Fruit fly (Drosophila melanogaster) whole organism: ENCODE measurements around the gene Cftr.

ENCODE experiments used
- CG8478 ChIP-seq: fragments of >200 bp; optimal IDR thresholded peaks from 2 replicates; lab custom pipeline; 2018; ENCODE audit warnings: inconsistent platforms
- pan ChIP-seq: fragments of >200 bp; optimal IDR thresholded peaks from 2 replicates; lab custom pipeline; 2017
- psq ChIP-seq: fragments of >200 bp; optimal IDR thresholded peaks from 2 replicates; lab custom pipeline; 2017
- usp ChIP-seq: fragments of >200 bp; optimal IDR thresholded peaks from 2 replicates; lab custom pipeline; 2017; ENCODE audit warnings: missing biosample characterization, missing genetic modification characterization, mixed read lengths

DNA sequence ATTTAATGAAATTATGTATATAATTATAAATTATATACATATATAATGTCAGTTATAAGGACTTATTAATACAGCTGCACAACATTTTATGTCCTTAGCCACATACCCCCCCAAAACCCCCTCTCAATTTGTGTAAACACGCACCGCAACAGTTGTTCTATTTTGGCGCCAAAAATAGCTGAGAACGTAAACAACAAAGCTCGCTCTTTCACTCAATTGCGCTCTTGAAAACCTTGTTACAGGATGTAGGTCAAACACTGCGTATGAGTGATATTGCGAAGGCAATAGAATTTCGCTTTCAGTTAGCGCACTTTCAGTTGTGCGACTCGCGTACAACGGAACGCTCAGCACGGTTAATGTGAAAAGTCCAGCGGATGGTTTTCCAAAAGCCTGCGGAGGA, 674 bp upstream of the Cftr start, which contains the start of gene Esyt2:
- TF ChIP-seq CG8478 = no peak
- no peak for TF ChIP-seq psq (lab: Kevin White, UChicago)
- no peak for TF ChIP-seq pan
- TF ChIP-seq usp (GFP tag; lab: Kevin White, UChicago) = no peak
